Worm (Caenorhabditis elegans) whole organism, late embryonic: ENCODE data around the gene sri-71.
"Not testable (repeated sequence)": the region's sequence is repeated elsewhere in the genome, so short reads cannot be mapped to it uniquely, and the experiment has no call there.

ENCODE experiments used
- Y22D7AL.16 ChIP-seq: sonication (generic microtip); optimal IDR thresholded peaks from 2 replicates; lab custom pipeline; 2016; ENCODE audit warnings: missing genetic modification characterization, missing compliant biosample characterization
- pha-4 ChIP-seq: fragments of 150-350 bp; optimal IDR thresholded peaks from 2 replicates; lab custom pipeline; 2018; ENCODE audit warnings: missing biosample characterization, missing genetic modification reagents, missing genetic modification characterization

DNA sequence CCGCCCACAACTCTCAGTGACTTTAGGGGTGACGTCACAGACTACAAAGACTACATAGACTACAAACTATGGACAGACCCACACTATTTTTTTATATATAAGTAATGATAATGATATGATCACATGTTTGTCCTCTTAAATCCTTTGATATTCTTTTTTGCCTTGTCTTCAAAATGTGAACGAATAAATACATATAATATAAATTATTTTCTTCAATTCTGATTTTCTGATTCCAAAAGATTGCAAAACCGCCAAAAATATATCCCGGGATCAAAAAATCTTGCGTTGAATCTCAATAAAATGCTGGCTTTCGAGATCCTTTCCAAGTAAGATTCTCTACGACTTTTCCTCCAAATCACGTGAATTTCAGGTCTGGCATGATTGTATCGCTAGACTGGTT, 27.4 kb upstream of the sri-71 start, which contains the start of gene F33H12.1:
- TF ChIP-seq pha-4 (tag; lab: Kevin White, UChicago); Y22D7AL.16: not testable (repeated sequence)
